Fruit fly (Drosophila melanogaster) whole organism, adult: ENCODE data around the gene 5-HT2B.

Source experiments
- CG11617 ChIP-seq: fragments of 200-800 bp; sonication (Bioruptor generic); optimal IDR thresholded peaks from 2 replicates; lab custom pipeline; 2017; ENCODE audit warnings: mild to moderate bottlenecking, missing biosample characterization, missing genetic modification reagents, missing genetic modification characterization
- CG5204 ChIP-seq: fragments of 200-800 bp; sonication (Bioruptor generic); optimal IDR thresholded peaks from 2 replicates; lab custom pipeline; 2016; ENCODE audit warnings: missing biosample characterization, missing genetic modification characterization
- Clk ChIP-seq: fragments of 200-800 bp; sonication (Bioruptor generic); optimal IDR thresholded peaks from 2 replicates; lab custom pipeline; 2017; ENCODE audit warnings: missing biosample characterization, missing genetic modification characterization
- cnc ChIP-seq, 2 experiments: fragments of >200 bp; optimal IDR thresholded peaks; 2 replicates each; lab custom pipeline; 2017
- pad ChIP-seq: fragments of 200-800 bp; sonication (Bioruptor generic); optimal IDR thresholded peaks from 3 replicates; lab custom pipeline; 2017; ENCODE audit warnings: missing biosample characterization, missing genetic modification characterization, mild to moderate bottlenecking, moderate library complexity, missing genetic modification reagents

dm6 chr3R:8663668-8664283 is 85.8 kb downstream of the 5-HT2B start, which contains the start of gene CG8032:
- TF ChIP-seq CG11617 (GFP tag; lab: Kevin White, UChicago) (peak; percentile 67), CG5204 (GFP tag; lab: Kevin White, UChicago) (no peak), cnc (optimal IDR thresholded peaks at IDR 0.05; lab: Kevin White, UChicago) (no peak), Clk (GFP tag; lab: Kevin White, UChicago) (no peak), pad (GFP tag; lab: Kevin White, UChicago) (peak; percentile 44)
